Worm (Caenorhabditis elegans): ENCODE results near the gene F56D6.19.

Gene F56D6.19

ce11 chrIV:3892027-3892426 is 22.5 kb upstream of the F56D6.19 start, which contains the start of gene F56D6.9:
F56D6.9 (plus strand) TSS chrIV:3892327.
- TF ChIP-seq ceh-36 (tag; optimal IDR thresholded peaks at IDR 0.05) (no peak), sea-1 (GFP tag; conservative IDR thresholded peaks at IDR 0.05) (no peak), F13C5.2 (tag; optimal IDR thresholded peaks at IDR 0.05) (no peak), ama-1 (optimal IDR thresholded peaks at IDR 0.05) (no peak), pes-1 (GFP tag; IDR thresholded peaks at IDR 0.05) (no peak), hnd-1 (tag; optimal IDR thresholded peaks at IDR 0.05) (no peak), tbx-11 (GFP tag; IDR thresholded peaks at IDR 0.05) (no peak), tbx-37 (GFP tag; conservative IDR thresholded peaks at IDR 0.05) (no peak), hmg-4 (GFP tag; optimal IDR thresholded peaks at IDR 0.05) (no peak), ets-7 (tag; optimal IDR thresholded peaks at IDR 0.05) (no peak), flt-1 (GFP tag; IDR thresholded peaks at IDR 0.05) (no peak), B0310.2 (tag; optimal IDR thresholded peaks at IDR 0.05) (no peak), scrt-1 (GFP tag; IDR thresholded peaks at IDR 0.05) (no peak), tra-4 (tag; optimal IDR thresholded peaks at IDR 0.05) (no peak), aly-1 (tag; optimal IDR thresholded peaks at IDR 0.05) (no peak), ceh-13 (GFP tag; optimal IDR thresholded peaks at IDR 0.05) (no peak), hmbx-1 (tag; optimal IDR thresholded peaks at IDR 0.05) (no peak)

- TF ChIP-seq ama-1 (optimal IDR thresholded peaks at IDR 0.05): no peak
- no peak for TF ChIP-seq F13C5.2 (tag; optimal IDR thresholded peaks at IDR 0.05)
- TF ChIP-seq scrt-1 (GFP tag; IDR thresholded peaks at IDR 0.05): no peak
- no peak for TF ChIP-seq ceh-13 (GFP tag; optimal IDR thresholded peaks at IDR 0.05)
- no peak for TF ChIP-seq hmg-4 (GFP tag; optimal IDR thresholded peaks at IDR 0.05)
- no peak for TF ChIP-seq ets-7 (tag; optimal IDR thresholded peaks at IDR 0.05)
- no peak for TF ChIP-seq aly-1 (tag; optimal IDR thresholded peaks at IDR 0.05)
- no peak for TF ChIP-seq tra-4 (tag; optimal IDR thresholded peaks at IDR 0.05)
- TF ChIP-seq sea-1 (GFP tag; conservative IDR thresholded peaks at IDR 0.05): no peak
- TF ChIP-seq tbx-37 (GFP tag; conservative IDR thresholded peaks at IDR 0.05): no peak
- TF ChIP-seq hnd-1 (tag; optimal IDR thresholded peaks at IDR 0.05): no peak
- no peak for TF ChIP-seq pes-1 (GFP tag; IDR thresholded peaks at IDR 0.05)
- no peak for TF ChIP-seq ceh-36 (tag; optimal IDR thresholded peaks at IDR 0.05)
- no peak for TF ChIP-seq B0310.2 (tag; optimal IDR thresholded peaks at IDR 0.05)
- TF ChIP-seq tbx-11 (GFP tag; IDR thresholded peaks at IDR 0.05): no peak
- TF ChIP-seq hmbx-1 (tag; optimal IDR thresholded peaks at IDR 0.05): no peak
- TF ChIP-seq flt-1 (GFP tag; IDR thresholded peaks at IDR 0.05): no peak
Observed at ce11 chrIV:3894004-3894480, 20.5 kb upstream of the F56D6.19 start, which contains the start of gene F56D6.8. F56D6.8 (minus strand) TSS chrIV:3894430.

- TF ChIP-seq scrt-1 (GFP tag; IDR thresholded peaks at IDR 0.05) (no peak), aly-1 (tag; optimal IDR thresholded peaks at IDR 0.05) (no peak), tra-4 (tag; optimal IDR thresholded peaks at IDR 0.05) (no peak), B0310.2 (tag; optimal IDR thresholded peaks at IDR 0.05) (no peak), hmg-4 (GFP tag; optimal IDR thresholded peaks at IDR 0.05) (no peak), sea-1 (GFP tag; conservative IDR thresholded peaks at IDR 0.05) (no peak), tbx-37 (GFP tag; conservative IDR thresholded peaks at IDR 0.05) (no peak), tbx-11 (GFP tag; IDR thresholded peaks at IDR 0.05) (no peak), ceh-36 (tag; optimal IDR thresholded peaks at IDR 0.05) (no peak), ama-1 (optimal IDR thresholded peaks at IDR 0.05) (no peak), F13C5.2 (tag; optimal IDR thresholded peaks at IDR 0.05) (no peak), hmbx-1 (tag; optimal IDR thresholded peaks at IDR 0.05) (no peak), ets-7 (tag; optimal IDR thresholded peaks at IDR 0.05) (no peak), ceh-13 (GFP tag; optimal IDR thresholded peaks at IDR 0.05) (no peak), pes-1 (GFP tag; IDR thresholded peaks at IDR 0.05) (no peak), flt-1 (GFP tag; IDR thresholded peaks at IDR 0.05) (no peak), hnd-1 (tag; optimal IDR thresholded peaks at IDR 0.05) (no peak)
Observed at ce11 chrIV:3894770-3895169, 19.8 kb upstream of the F56D6.19 start, which contains the start of gene dct-8. dct-8 (plus strand) TSS chrIV:3895070.

ce11 chrIV:3899719-3900554 is 14.6 kb upstream of the F56D6.19 start, which contains the start of gene srz-62:
srz-62 (plus strand) TSS chrIV:3900504.
- TF ChIP-seq scrt-1 (GFP tag; IDR thresholded peaks at IDR 0.05): no peak
- no peak for TF ChIP-seq aly-1 (tag; optimal IDR thresholded peaks at IDR 0.05)
- TF ChIP-seq pes-1 (GFP tag; IDR thresholded peaks at IDR 0.05): no peak
- no peak for TF ChIP-seq tbx-37 (GFP tag; conservative IDR thresholded peaks at IDR 0.05)
- no peak for TF ChIP-seq hnd-1 (tag; optimal IDR thresholded peaks at IDR 0.05)
- TF ChIP-seq tbx-11 (GFP tag; IDR thresholded peaks at IDR 0.05): no peak
- no peak for TF ChIP-seq B0310.2 (tag; optimal IDR thresholded peaks at IDR 0.05)
- no peak for TF ChIP-seq tra-4 (tag; optimal IDR thresholded peaks at IDR 0.05)
- no peak for TF ChIP-seq sea-1 (GFP tag; conservative IDR thresholded peaks at IDR 0.05)
- no peak for TF ChIP-seq ets-7 (tag; optimal IDR thresholded peaks at IDR 0.05)
- TF ChIP-seq F13C5.2 (tag; optimal IDR thresholded peaks at IDR 0.05): no peak
- no peak for TF ChIP-seq hmbx-1 (tag; optimal IDR thresholded peaks at IDR 0.05)
- no peak for TF ChIP-seq flt-1 (GFP tag; IDR thresholded peaks at IDR 0.05)
- no peak for TF ChIP-seq ama-1 (optimal IDR thresholded peaks at IDR 0.05)
- no peak for TF ChIP-seq ceh-36 (tag; optimal IDR thresholded peaks at IDR 0.05)

- TF ChIP-seq sea-1 (GFP tag; conservative IDR thresholded peaks at IDR 0.05): no peak
- no peak for TF ChIP-seq flt-1 (GFP tag; IDR thresholded peaks at IDR 0.05)
- no peak for TF ChIP-seq pes-1 (GFP tag; IDR thresholded peaks at IDR 0.05)
- no peak for TF ChIP-seq ceh-13 (GFP tag; optimal IDR thresholded peaks at IDR 0.05)
Observed at ce11 chrIV:3902955-3903354, 11.6 kb upstream of the F56D6.19 start, which contains the start of gene F56D6.6. F56D6.6 (plus strand) TSS chrIV:3903255.

- no peak for TF ChIP-seq tbx-37 (GFP tag; conservative IDR thresholded peaks at IDR 0.05)
- no peak for TF ChIP-seq flt-1 (GFP tag; IDR thresholded peaks at IDR 0.05)
- TF ChIP-seq F13C5.2 (tag; optimal IDR thresholded peaks at IDR 0.05): no peak
- no peak for TF ChIP-seq ets-7 (tag; optimal IDR thresholded peaks at IDR 0.05)
- no peak for TF ChIP-seq ceh-36 (tag; optimal IDR thresholded peaks at IDR 0.05)
- TF ChIP-seq scrt-1 (GFP tag; IDR thresholded peaks at IDR 0.05): no peak
- no peak for TF ChIP-seq ceh-13 (GFP tag; optimal IDR thresholded peaks at IDR 0.05)
- no peak for TF ChIP-seq aly-1 (tag; optimal IDR thresholded peaks at IDR 0.05)
- TF ChIP-seq hnd-1 (tag; optimal IDR thresholded peaks at IDR 0.05): no peak
- TF ChIP-seq tbx-11 (GFP tag; IDR thresholded peaks at IDR 0.05): no peak
- TF ChIP-seq sea-1 (GFP tag; conservative IDR thresholded peaks at IDR 0.05): no peak
- TF ChIP-seq hmg-4 (GFP tag; optimal IDR thresholded peaks at IDR 0.05): no peak
- no peak for TF ChIP-seq tra-4 (tag; optimal IDR thresholded peaks at IDR 0.05)
- no peak for TF ChIP-seq pes-1 (GFP tag; IDR thresholded peaks at IDR 0.05)
- TF ChIP-seq hmbx-1 (tag; optimal IDR thresholded peaks at IDR 0.05): no peak
Observed at ce11 chrIV:3904620-3905019, 9.9 kb upstream of the F56D6.19 start, which contains the start of gene F56D6.21. F56D6.21 (plus strand) TSS chrIV:3904920.
